Worm (Caenorhabditis elegans) whole organism, L1 larva: ENCODE results near the gene K05G3.1.

Experiments
- fkh-10 ChIP-seq: sonication (generic microtip); optimal IDR thresholded peaks from 2 replicates; lab custom pipeline; 2017; ENCODE audit warnings: missing biosample characterization, missing genetic modification reagents, missing genetic modification characterization
- lin-14 ChIP-seq: fragments of 200-800 bp; sonication (Bioruptor generic); optimal IDR thresholded peaks from 2 replicates; lab custom pipeline; 2018; ENCODE audit warnings: mild to moderate bottlenecking, missing genetic modification characterization, moderate library complexity, missing compliant biosample characterization
- nhr-90 ChIP-seq: sonication (generic microtip); optimal IDR thresholded peaks from 2 replicates; lab custom pipeline; 2016; ENCODE audit warnings: mild to moderate bottlenecking, missing genetic modification characterization, missing compliant biosample characterization; ENCODE audit not compliant: poor library complexity
- skn-1 ChIP-seq: fragments of 150-350 bp; optimal IDR thresholded peaks from 2 replicates; lab custom pipeline; 2014; ENCODE audit warnings: missing biosample characterization, missing genetic modification characterization

- no peak for TF ChIP-seq nhr-90
- TF ChIP-seq fkh-10 (GFP tag; lab: Kevin White, UChicago): no peak
- no peak for TF ChIP-seq lin-14 (GFP tag; lab: Kevin White, UChicago)
- TF ChIP-seq skn-1 (tag; lab: Kevin White, UChicago): no peak
Observed at ce11 chrX:16456659-16457058, 44.5 kb upstream of the K05G3.1 start, which contains the start of gene nas-39.
